Fruit fly (Drosophila melanogaster) whole organism, wandering third instar larva: Measurements from ENCODE around the gene Spase25.

Experiments
- Abd-B ChIP-seq: fragments of >200 bp; optimal IDR thresholded peaks from 2 replicates; lab custom pipeline; 2017; ENCODE audit warnings: missing biosample characterization, missing genetic modification characterization
- CG32264 ChIP-seq: fragments of 200-800 bp; sonication (Bioruptor generic); optimal IDR thresholded peaks from 2 replicates; lab custom pipeline; 2016; ENCODE audit warnings: missing biosample characterization, missing genetic modification characterization
- CG9705 ChIP-seq: fragments of 200-800 bp; sonication (Bioruptor generic); optimal IDR thresholded peaks from 2 replicates; lab custom pipeline; 2018; ENCODE audit warnings: missing biosample characterization, mild to moderate bottlenecking, missing genetic modification characterization
- CrebA ChIP-seq: fragments of 200-800 bp; sonication (Bioruptor generic); optimal IDR thresholded peaks from 2 replicates; lab custom pipeline; 2016; ENCODE audit warnings: missing biosample characterization, mild to moderate bottlenecking, missing genetic modification characterization, borderline replicate concordance
- Dfd ChIP-seq: fragments of >200 bp; optimal IDR thresholded peaks from 2 replicates; lab custom pipeline; 2017; ENCODE audit warnings: missing biosample characterization, missing genetic modification characterization
- Dif ChIP-seq: fragments of 200-275, 200-300 bp; sonication (Bioruptor generic); optimal IDR thresholded peaks from 2 replicates; lab custom pipeline; 2018; ENCODE audit warnings: missing biosample characterization, missing genetic modification characterization; ENCODE audit not compliant: partially characterized antibody
- GATAd ChIP-seq: sonication (Bioruptor generic); optimal IDR thresholded peaks from 2 replicates; lab custom pipeline; 2016; ENCODE audit warnings: missing biosample characterization, missing genetic modification characterization
- HLH106 ChIP-seq: fragments of 200-800 bp; optimal IDR thresholded peaks from 3 replicates; lab custom pipeline; 2019; ENCODE audit warnings: missing biosample characterization, mild to moderate bottlenecking, missing genetic modification characterization, moderate library complexity
- Hnf4 ChIP-seq: fragments of 200-800 bp; sonication (Bioruptor generic); optimal IDR thresholded peaks from 2 replicates; lab custom pipeline; 2016; ENCODE audit warnings: missing biosample characterization, mild to moderate bottlenecking, missing genetic modification characterization
- Hr78 ChIP-seq: fragments of >200 bp; optimal IDR thresholded peaks from 2 replicates; lab custom pipeline; 2017; ENCODE audit warnings: missing biosample characterization, missing genetic modification characterization
- Hr83 ChIP-seq: fragments of 200-300 bp; sonication (Bioruptor generic); optimal IDR thresholded peaks from 2 replicates; lab custom pipeline; 2016; ENCODE audit warnings: missing biosample characterization, mild to moderate bottlenecking, missing genetic modification characterization, moderate library complexity; ENCODE audit not compliant: poor library complexity, severe bottlenecking
- Jra ChIP-seq: sonication (Bioruptor generic); optimal IDR thresholded peaks from 2 replicates; lab custom pipeline; 2016; ENCODE audit warnings: missing biosample characterization, missing genetic modification characterization
- Mio ChIP-seq: sonication (Bioruptor generic); optimal IDR thresholded peaks from 2 replicates; lab custom pipeline; 2016; ENCODE audit warnings: missing biosample characterization, missing genetic modification characterization
- Myc ChIP-seq: fragments of >200 bp; optimal IDR thresholded peaks from 2 replicates; lab custom pipeline; 2017
- N ChIP-seq: fragments of >200 bp; optimal IDR thresholded peaks from 2 replicates; lab custom pipeline; 2018; ENCODE audit warnings: missing biosample characterization, missing external identifiers, missing genetic modification characterization
- OdsH ChIP-seq: fragments of 200-800 bp; sonication (Bioruptor generic); optimal IDR thresholded peaks from 2 replicates; lab custom pipeline; 2016; ENCODE audit warnings: missing biosample characterization, mild to moderate bottlenecking, missing genetic modification characterization
- Rel ChIP-seq, 2 experiments: fragments of 200-800 bp; sonication (Bioruptor generic) in 1 of 2; optimal IDR thresholded peaks; 2 replicates in 1 of 2; 3 replicates in 1 of 2; lab custom pipeline; 2016 to 2019; ENCODE audit warnings: mild to moderate bottlenecking in 2 of 2, missing biosample characterization in 2 of 2, missing genetic modification characterization in 2 of 2, moderate library complexity in 1 of 2
- Sp1 ChIP-seq: fragments of 200-800 bp; sonication (Bioruptor generic); optimal IDR thresholded peaks from 3 replicates; lab custom pipeline; 2019; ENCODE audit warnings: missing biosample characterization, mild to moderate bottlenecking, missing genetic modification characterization, moderate library complexity
- Vsx2 ChIP-seq: fragments of 200-300, 225-300 bp; sonication (Bioruptor generic); optimal IDR thresholded peaks from 2 replicates; lab custom pipeline; 2018; ENCODE audit warnings: missing biosample characterization, missing genetic modification characterization; ENCODE audit not compliant: partially characterized antibody
- br ChIP-seq: fragments of 200-800 bp; sonication (Bioruptor generic); optimal IDR thresholded peaks from 2 replicates; lab custom pipeline; 2016; ENCODE audit warnings: missing biosample characterization, missing genetic modification characterization
- brk ChIP-seq: fragments of 200-800 bp; sonication (Bioruptor generic); optimal IDR thresholded peaks from 2 replicates; lab custom pipeline; 2016; ENCODE audit warnings: missing biosample characterization, mild to moderate bottlenecking, missing genetic modification characterization
- dl ChIP-seq, 2 experiments: fragments of 175-275, 200-275 bp in 1 of 2; fragments of 200-275 bp in 1 of 2; sonication (Bioruptor generic); optimal IDR thresholded peaks; lab custom pipeline; 2018; ENCODE audit warnings: mild to moderate bottlenecking in 2 of 2, missing biosample characterization in 2 of 2, missing genetic modification characterization in 2 of 2, moderate library complexity in 2 of 2; ENCODE audit not compliant: partially characterized antibody in 2 of 2, insufficient read depth in 1 of 2
- dmrt93B ChIP-seq: fragments of 200-800 bp; sonication (Bioruptor generic); optimal IDR thresholded peaks from 2 replicates; lab custom pipeline; 2018; ENCODE audit warnings: missing biosample characterization, mild to moderate bottlenecking, missing genetic modification characterization
- dsf ChIP-seq: sonication (Bioruptor generic); optimal IDR thresholded peaks from 2 replicates; lab custom pipeline; 2016; ENCODE audit warnings: missing biosample characterization, missing genetic modification characterization, borderline replicate concordance
- ey ChIP-seq: fragments of 200-800 bp; sonication (Bioruptor generic); optimal IDR thresholded peaks from 2 replicates; lab custom pipeline; 2016; ENCODE audit warnings: missing biosample characterization, missing genetic modification characterization
- foxo ChIP-seq, 2 experiments: fragments of 200-800 bp; sonication (Bioruptor generic); optimal IDR thresholded peaks; 2 replicates in 1 of 2; 3 replicates in 1 of 2; lab custom pipeline; 2016 to 2017; ENCODE audit warnings: missing biosample characterization in 2 of 2, missing genetic modification characterization in 2 of 2
- fru ChIP-seq: fragments of 200-800 bp; sonication (Bioruptor generic); optimal IDR thresholded peaks from 3 replicates; lab custom pipeline; 2016; ENCODE audit warnings: missing biosample characterization, mild to moderate bottlenecking, missing genetic modification characterization
- h ChIP-seq: fragments of 200-800 bp; sonication (Bioruptor generic); optimal IDR thresholded peaks from 3 replicates; lab custom pipeline; 2016; ENCODE audit warnings: missing biosample characterization, mild to moderate bottlenecking, missing genetic modification characterization
- jim ChIP-seq: fragments of 175-275, 200-325 bp; sonication (Bioruptor generic); optimal IDR thresholded peaks from 2 replicates; lab custom pipeline; 2016; ENCODE audit warnings: missing biosample characterization, mild to moderate bottlenecking, missing genetic modification characterization
- lola ChIP-seq: fragments of >200 bp; optimal IDR thresholded peaks from 2 replicates; lab custom pipeline; 2017; ENCODE audit warnings: missing biosample characterization, missing genetic modification characterization
- pan ChIP-seq: fragments of >200 bp; optimal IDR thresholded peaks from 2 replicates; lab custom pipeline; 2017
- psq ChIP-seq: fragments of 200-800 bp; sonication (Bioruptor generic); optimal IDR thresholded peaks from 3 replicates; lab custom pipeline; 2017; ENCODE audit warnings: missing biosample characterization, mild to moderate bottlenecking, missing genetic modification characterization, moderate library complexity
- rgr ChIP-seq: fragments of 200-800 bp; sonication (Bioruptor generic); optimal IDR thresholded peaks from 3 replicates; lab custom pipeline; 2016; ENCODE audit warnings: missing biosample characterization, mild to moderate bottlenecking, missing genetic modification characterization
- sage ChIP-seq: fragments of 200-800 bp; sonication (Bioruptor generic); optimal IDR thresholded peaks from 2 replicates; lab custom pipeline; 2016; ENCODE audit warnings: missing biosample characterization, mild to moderate bottlenecking, missing genetic modification characterization
- sv ChIP-seq: fragments of 200-800 bp; sonication (Bioruptor generic); optimal IDR thresholded peaks from 3 replicates; lab custom pipeline; 2016; ENCODE audit warnings: missing biosample characterization, missing genetic modification characterization
- tai ChIP-seq: sonication (Bioruptor generic); optimal IDR thresholded peaks from 2 replicates; lab custom pipeline; 2016; ENCODE audit warnings: missing biosample characterization, missing genetic modification characterization
- usp ChIP-seq: fragments of >200 bp; optimal IDR thresholded peaks from 2 replicates; lab custom pipeline; 2017; ENCODE audit warnings: missing biosample characterization, missing genetic modification characterization
- woc ChIP-seq: sonication (Bioruptor generic); optimal IDR thresholded peaks from 2 replicates; lab custom pipeline; 2016; ENCODE audit warnings: missing biosample characterization, mild to moderate bottlenecking, missing genetic modification characterization

Gene Spase25

DNA sequence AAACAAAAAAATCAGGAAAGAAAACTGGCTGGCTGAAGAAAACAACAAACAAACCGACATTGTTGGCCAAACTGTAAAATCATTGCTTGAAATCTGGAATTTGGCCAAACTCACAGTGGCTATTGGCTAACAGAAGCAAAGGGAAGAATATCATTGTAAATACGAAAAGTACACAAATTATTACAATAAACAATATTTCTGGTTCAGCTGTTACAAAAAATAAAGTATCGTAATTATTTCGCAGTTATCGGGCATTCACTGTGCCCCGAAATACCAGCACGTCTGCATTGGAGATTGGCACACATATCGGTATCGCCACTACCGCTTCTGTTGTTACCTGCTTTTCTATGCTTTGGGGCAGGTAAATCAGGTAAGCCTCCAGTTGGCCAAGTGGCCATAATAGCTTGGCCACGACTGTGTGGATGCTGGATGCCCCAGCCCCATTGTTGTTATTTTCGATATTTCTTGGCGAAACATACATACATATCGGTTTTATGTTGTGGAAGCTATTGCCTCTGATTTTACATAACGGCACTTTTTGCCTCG lies 34.0 kb upstream of the Spase25 start:
- no peak for TF ChIP-seq Rel (GFP tag; optimal IDR thresholded peaks at IDR 0.05; lab: Kevin White, UChicago)
- no peak for TF ChIP-seq Rel (tag; optimal IDR thresholded peaks at IDR 0.05; lab: Kevin White, UChicago)
- TF ChIP-seq psq, result no peak
- TF ChIP-seq h, result peak; percentile 65
- no peak for TF ChIP-seq Vsx2
- TF ChIP-seq Hr78 (GFP tag; lab: Kevin White, UChicago), result no peak
- TF ChIP-seq CG9705 (GFP tag; lab: Kevin White, UChicago), result no peak
- TF ChIP-seq fru, result peak; percentile 11
- TF ChIP-seq N, result no peak
- TF ChIP-seq sv (GFP tag; lab: Kevin White, UChicago), result no peak
- peak; percentile 49 for TF ChIP-seq rgr
- no peak for TF ChIP-seq woc
- TF ChIP-seq foxo (GFP tag; optimal IDR thresholded peaks at IDR 0.05; lab: Kevin White, UChicago), result peak in 1 of 2 experiments; percentile 47
- TF ChIP-seq Hnf4 (GFP tag; lab: Kevin White, UChicago), result peak; percentile 61
- peak; percentile 4 for TF ChIP-seq dmrt93B
- peak; percentile 29 for TF ChIP-seq HLH106 (tag; lab: Kevin White, UChicago)
- peak; percentile 8 for TF ChIP-seq OdsH
- TF ChIP-seq Dif (GFP tag; lab: Kevin White, UChicago), result no peak
- no peak for TF ChIP-seq brk (GFP tag; lab: Kevin White, UChicago)
- peak; percentile 26 for TF ChIP-seq br
- TF ChIP-seq ey (GFP tag; lab: Kevin White, UChicago), result peak; percentile 32
- TF ChIP-seq jim, result no peak
- no peak for TF ChIP-seq lola

- TF ChIP-seq Sp1 (no peak), jim (no peak), rgr (no peak), tai (GFP tag; lab: Kevin White, UChicago) (no peak), sage (GFP tag; lab: Kevin White, UChicago) (no peak), N (no peak), Dfd (GFP tag; lab: Kevin White, UChicago) (no peak), Dif (GFP tag; lab: Kevin White, UChicago) (no peak), HLH106 (tag; lab: Kevin White, UChicago) (no peak), Rel (GFP tag; optimal IDR thresholded peaks at IDR 0.05; lab: Kevin White, UChicago) (no peak), Rel (tag; optimal IDR thresholded peaks at IDR 0.05; lab: Kevin White, UChicago) (no peak), dmrt93B (no peak), h (no peak), CrebA (GFP tag; lab: Kevin White, UChicago) (no peak), foxo (GFP tag; optimal IDR thresholded peaks at IDR 0.05; lab: Kevin White, UChicago) (no peak), Hr78 (GFP tag; lab: Kevin White, UChicago) (no peak), OdsH (no peak), dsf (GFP tag; lab: Kevin White, UChicago) (no peak)
Observed at dm6 chrX:11451630-11452029, 33.4 kb upstream of the Spase25 start.

- TF ChIP-seq Hnf4 (GFP tag; lab: Kevin White, UChicago) (peak; percentile 60), CrebA (GFP tag; lab: Kevin White, UChicago) (no peak), foxo (GFP tag; optimal IDR thresholded peaks at IDR 0.05; lab: Kevin White, UChicago) (peak in 1 of 2 experiments; percentile 79), Mio (no peak), rgr (peak; percentile 78), dmrt93B (no peak), psq (peak; percentile 77), ey (GFP tag; lab: Kevin White, UChicago) (peak; percentile 69), Dif (GFP tag; lab: Kevin White, UChicago) (no peak), lola (no peak), Myc (lab: Kevin White, UChicago) (no peak), Hr83 (GFP tag; lab: Kevin White, UChicago) (no peak), usp (no peak), Sp1 (peak; percentile 21), Abd-B (no peak), OdsH (peak; percentile 57), woc (peak; percentile 65), sage (GFP tag; lab: Kevin White, UChicago) (no peak), pan (no peak), Hr78 (GFP tag; lab: Kevin White, UChicago) (no peak), CG9705 (GFP tag; lab: Kevin White, UChicago) (no peak), GATAd (no peak), N (no peak), dl (GFP tag; optimal IDR thresholded peaks at IDR 0.05; lab: Kevin White, UChicago; ENCODE audit: insufficient read depth in 1 of 2, partially characterized antibody in 2 of 2) (no peak), jim (no peak), HLH106 (tag; lab: Kevin White, UChicago) (peak; percentile 52), Jra (GFP tag; lab: Kevin White, UChicago) (no peak), tai (GFP tag; lab: Kevin White, UChicago) (no peak), sv (GFP tag; lab: Kevin White, UChicago) (peak; percentile 4), Vsx2 (no peak), Rel (GFP tag; optimal IDR thresholded peaks at IDR 0.05; lab: Kevin White, UChicago) (no peak), Rel (tag; optimal IDR thresholded peaks at IDR 0.05; lab: Kevin White, UChicago) (no peak), dsf (GFP tag; lab: Kevin White, UChicago) (no peak), fru (peak; percentile 83), br (peak; percentile 44), Dfd (GFP tag; lab: Kevin White, UChicago) (no peak), h (peak; percentile 78), CG32264 (GFP tag; lab: Kevin White, UChicago) (peak; percentile 7), brk (GFP tag; lab: Kevin White, UChicago) (no peak)
Observed at dm6 chrX:11452846-11453391, 32.1 kb upstream of the Spase25 start.
